Fruit fly (Drosophila melanogaster) whole organism, embryonic: Measurements from ENCODE around the gene CG11768.

Source experiments
- BEAF-32 ChIP-seq: fragments of 200-800 bp; sonication (Bioruptor generic); optimal IDR thresholded peaks from 3 replicates; lab custom pipeline; 2017; ENCODE audit warnings: missing biosample characterization, missing genetic modification characterization, mild to moderate bottlenecking, moderate library complexity, missing genetic modification reagents
- CG10565 ChIP-seq: fragments of 200-800 bp; sonication (Bioruptor generic); optimal IDR thresholded peaks from 3 replicates; lab custom pipeline; 2016; ENCODE audit warnings: missing biosample characterization, mild to moderate bottlenecking, missing genetic modification characterization
- CG10654 ChIP-seq: fragments of 200-800 bp; sonication (Bioruptor generic); optimal IDR thresholded peaks from 2 replicates; lab custom pipeline; 2016; ENCODE audit warnings: missing biosample characterization, missing genetic modification characterization
- CG10979 ChIP-seq: fragments of 200-800 bp; sonication (Bioruptor generic); optimal IDR thresholded peaks from 2 replicates; lab custom pipeline; 2018; ENCODE audit warnings: missing biosample characterization, mild to moderate bottlenecking, missing genetic modification characterization, moderate library complexity
- CG11456 ChIP-seq: fragments of 200-800 bp; sonication (Bioruptor generic); IDR thresholded peaks from 3 replicates; pipeline ENCODE4 v1.3.6; 2022; ENCODE audit warnings: missing biosample characterization, missing genetic modification characterization
- CG11504 ChIP-seq: fragments of 200-800 bp; sonication (Bioruptor generic); optimal IDR thresholded peaks from 3 replicates; lab custom pipeline; 2019; ENCODE audit warnings: missing biosample characterization, mild to moderate bottlenecking, missing genetic modification characterization, moderate library complexity
- CG13894 ChIP-seq: fragments of 200-800 bp; sonication (Bioruptor generic); optimal IDR thresholded peaks from 3 replicates; lab custom pipeline; 2018; ENCODE audit warnings: missing biosample characterization, mild to moderate bottlenecking, missing genetic modification characterization, moderate library complexity
- CG14965 ChIP-seq: fragments of 200-800 bp; sonication (Bioruptor generic); optimal IDR thresholded peaks from 2 replicates; lab custom pipeline; 2016; ENCODE audit warnings: missing biosample characterization, missing genetic modification characterization, borderline replicate concordance
- CG15269 ChIP-seq: fragments of 200-800 bp; sonication (Bioruptor generic); optimal IDR thresholded peaks from 2 replicates; lab custom pipeline; 2018; ENCODE audit warnings: missing biosample characterization, mild to moderate bottlenecking, missing genetic modification characterization, moderate library complexity
- CG15514 ChIP-seq: fragments of 200-800 bp; sonication (Bioruptor generic); optimal IDR thresholded peaks from 3 replicates; lab custom pipeline; 2017; ENCODE audit warnings: missing biosample characterization, missing genetic modification characterization, mild to moderate bottlenecking, moderate library complexity, missing genetic modification reagents
- CG17359 ChIP-seq: fragments of 200-800 bp; sonication (Bioruptor generic); optimal IDR thresholded peaks from 3 replicates; lab custom pipeline; 2018; ENCODE audit warnings: missing biosample characterization, mild to moderate bottlenecking, missing genetic modification characterization, moderate library complexity
- CG18476 ChIP-seq: fragments of 200-800 bp; sonication (Bioruptor generic); optimal IDR thresholded peaks from 2 replicates; lab custom pipeline; 2016; ENCODE audit warnings: missing biosample characterization, mild to moderate bottlenecking, missing genetic modification characterization
- CG18619 ChIP-seq: fragments of 200-800 bp; sonication (Bioruptor generic); optimal IDR thresholded peaks from 3 replicates; lab custom pipeline; 2017; ENCODE audit warnings: missing biosample characterization, mild to moderate bottlenecking, missing genetic modification characterization
- CG30431 ChIP-seq: fragments of 200-800 bp; sonication (Bioruptor generic); optimal IDR thresholded peaks from 2 replicates; lab custom pipeline; 2017; ENCODE audit warnings: missing biosample characterization, missing genetic modification characterization
- CG31365 ChIP-seq: fragments of 200-800 bp; sonication (Bioruptor generic); optimal IDR thresholded peaks from 2 replicates; lab custom pipeline; 2018; ENCODE audit warnings: missing biosample characterization, mild to moderate bottlenecking, missing genetic modification characterization
- CG33213 ChIP-seq: fragments of 200-800 bp; sonication (Bioruptor generic); optimal IDR thresholded peaks from 3 replicates; lab custom pipeline; 2016; ENCODE audit warnings: missing biosample characterization, missing genetic modification characterization
- CG3407 ChIP-seq: fragments of 200-800 bp; sonication (Bioruptor generic); optimal IDR thresholded peaks from 2 replicates; lab custom pipeline; 2018; ENCODE audit warnings: missing biosample characterization, mild to moderate bottlenecking, missing genetic modification characterization
- CG43689 ChIP-seq: fragments of 200-800 bp; sonication (Bioruptor generic); IDR thresholded peaks from 2 replicates; pipeline ENCODE4 v1.3.6; 2022; ENCODE audit warnings: missing biosample characterization, missing genetic modification characterization
- CG7372 ChIP-seq: fragments of 200-800 bp; sonication (Bioruptor generic); IDR thresholded peaks from 2 replicates; pipeline ENCODE4 v1.3.6; 2022; ENCODE audit warnings: missing biosample characterization, missing genetic modification characterization
- CG7745 ChIP-seq: fragments of 200-800 bp; sonication (Bioruptor generic); optimal IDR thresholded peaks from 2 replicates; lab custom pipeline; 2018; ENCODE audit warnings: missing biosample characterization, mild to moderate bottlenecking, missing genetic modification characterization, moderate library complexity
- CG7839 ChIP-seq: fragments of 200-800 bp; sonication (Bioruptor generic); optimal IDR thresholded peaks from 3 replicates; lab custom pipeline; 2018; ENCODE audit warnings: missing biosample characterization, mild to moderate bottlenecking, missing genetic modification characterization, moderate library complexity
- CG8290 ChIP-seq, 3 experiments: fragments of 200-800 bp; sonication (Bioruptor generic); optimal IDR thresholded peaks; 2 replicates each; lab custom pipeline; 2016 to 2019; ENCODE audit warnings: missing biosample characterization in 3 of 3, missing genetic modification characterization in 3 of 3, mild to moderate bottlenecking in 2 of 3, moderate library complexity in 1 of 3
- CG8765 ChIP-seq: fragments of 200-800 bp; sonication (Bioruptor generic); IDR thresholded peaks from 2 replicates; pipeline ENCODE4 v1.3.6; 2022; ENCODE audit warnings: missing biosample characterization, missing genetic modification characterization
- CG8944 ChIP-seq: fragments of 200-800 bp; sonication (Bioruptor generic); optimal IDR thresholded peaks from 3 replicates; lab custom pipeline; 2016; ENCODE audit warnings: missing biosample characterization, missing genetic modification characterization
- CHES-1-like ChIP-seq: fragments of 200-800 bp; sonication (Bioruptor generic); optimal IDR thresholded peaks from 2 replicates; lab custom pipeline; 2016; ENCODE audit warnings: missing biosample characterization, missing genetic modification characterization
- Dip2 ChIP-seq: fragments of 200-800 bp; sonication (Bioruptor generic); IDR thresholded peaks from 2 replicates; pipeline ENCODE4 v1.3.6; 2022; ENCODE audit warnings: missing biosample characterization, missing genetic modification characterization
- Ets65A ChIP-seq: fragments of 200-800 bp; sonication (Bioruptor generic); peaks from one replicate; lab custom pipeline; 2016; ENCODE audit warnings: missing biosample characterization, missing genetic modification characterization
- Fer3 ChIP-seq: fragments of 200-800 bp; sonication (Bioruptor generic); optimal IDR thresholded peaks from 2 replicates; lab custom pipeline; 2018; ENCODE audit warnings: missing biosample characterization, mild to moderate bottlenecking, missing genetic modification characterization, moderate library complexity
- Gug ChIP-seq: fragments of 200-800 bp; sonication (Bioruptor generic); IDR thresholded peaks from 4 replicates; pipeline ENCODE4 v1.3.6; 2022; ENCODE audit warnings: missing biosample characterization, missing genetic modification characterization
- Lim3 ChIP-seq: fragments of 200-800 bp; sonication (Bioruptor generic); IDR thresholded peaks from 2 replicates; pipeline ENCODE4 v1.3.6; 2022; ENCODE audit warnings: missing biosample characterization, missing genetic modification characterization
- PHDP ChIP-seq: fragments of 200-800 bp; sonication (Bioruptor generic); optimal IDR thresholded peaks from 3 replicates; lab custom pipeline; 2018; ENCODE audit warnings: missing biosample characterization, mild to moderate bottlenecking, missing genetic modification characterization, moderate library complexity
- Sox102F ChIP-seq: fragments of 200-800 bp; sonication (Bioruptor generic); optimal IDR thresholded peaks from 2 replicates; lab custom pipeline; 2018; ENCODE audit warnings: missing biosample characterization, mild to moderate bottlenecking, missing genetic modification characterization, moderate library complexity
- Ssrp ChIP-seq: fragments of 200-800 bp; sonication (Bioruptor generic); optimal IDR thresholded peaks from 2 replicates; lab custom pipeline; 2018; ENCODE audit warnings: missing biosample characterization, mild to moderate bottlenecking, missing genetic modification characterization, moderate library complexity
- YL-1 ChIP-seq: fragments of 200-800 bp; sonication (Bioruptor generic); optimal IDR thresholded peaks from 3 replicates; lab custom pipeline; 2017; ENCODE audit warnings: missing biosample characterization, mild to moderate bottlenecking, missing genetic modification characterization
- amos ChIP-seq: fragments of 200-800 bp; sonication (Bioruptor generic); IDR thresholded peaks from 2 replicates; pipeline ENCODE4 v1.3.6; 2022; ENCODE audit warnings: missing biosample characterization, missing genetic modification characterization; ENCODE audit not compliant: partially characterized antibody
- ase ChIP-seq: fragments of 200-800 bp; sonication (Bioruptor generic); IDR thresholded peaks from 3 replicates; pipeline ENCODE4 v1.3.6; 2022; ENCODE audit warnings: missing biosample characterization, missing genetic modification characterization
- chn ChIP-seq: fragments of 200-800 bp; sonication (Bioruptor generic); optimal IDR thresholded peaks from 2 replicates; lab custom pipeline; 2016; ENCODE audit warnings: missing biosample characterization, missing genetic modification characterization
- ems ChIP-seq: fragments of 200-800 bp; sonication (Bioruptor generic); optimal IDR thresholded peaks from 3 replicates; lab custom pipeline; 2016; ENCODE audit warnings: missing biosample characterization, missing genetic modification characterization
- mld ChIP-seq: fragments of 200-800 bp; sonication (Bioruptor generic); IDR thresholded peaks from 3 replicates; pipeline ENCODE4 v1.3.6; 2022; ENCODE audit warnings: missing biosample characterization, missing genetic modification characterization; ENCODE audit not compliant: partially characterized antibody
- org-1 ChIP-seq: fragments of 200-800 bp; sonication (Bioruptor generic); optimal IDR thresholded peaks from 2 replicates; lab custom pipeline; 2017; ENCODE audit warnings: missing biosample characterization, missing genetic modification characterization
- pita ChIP-seq: fragments of 200-800 bp; sonication (Bioruptor generic); optimal IDR thresholded peaks from 2 replicates; lab custom pipeline; 2017; ENCODE audit warnings: missing biosample characterization, mild to moderate bottlenecking, missing genetic modification characterization
- sens-2 ChIP-seq: fragments of 200-800 bp; sonication (Bioruptor generic); IDR thresholded peaks from 2 replicates; pipeline ENCODE4 v1.3.6; 2022; ENCODE audit warnings: missing biosample characterization, missing genetic modification characterization
- so ChIP-seq: fragments of 200-800 bp; sonication (Bioruptor generic); IDR thresholded peaks from 3 replicates; pipeline ENCODE4 v1.3.6; 2022; ENCODE audit warnings: missing biosample characterization, missing genetic modification characterization
- sob ChIP-seq: fragments of 200-800 bp; sonication (Bioruptor generic); IDR thresholded peaks from 2 replicates; pipeline ENCODE4 v1.3.6; 2022; ENCODE audit warnings: missing biosample characterization, missing genetic modification characterization
- stwl ChIP-seq: fragments of 200-800 bp; sonication (Bioruptor generic); optimal IDR thresholded peaks from 3 replicates; lab custom pipeline; 2018; ENCODE audit warnings: missing biosample characterization, mild to moderate bottlenecking, missing genetic modification characterization, moderate library complexity
- sug ChIP-seq: fragments of 200-800 bp; optimal IDR thresholded peaks from 2 replicates; lab custom pipeline; 2019; ENCODE audit warnings: missing biosample characterization, mild to moderate bottlenecking, missing genetic modification characterization, moderate library complexity
- tx ChIP-seq: fragments of 200-800 bp; sonication (Bioruptor generic); optimal IDR thresholded peaks from 2 replicates; lab custom pipeline; 2016; ENCODE audit warnings: missing biosample characterization, missing genetic modification characterization
- zen ChIP-seq: fragments of 200-800 bp; sonication (Bioruptor generic); optimal IDR thresholded peaks from 3 replicates; lab custom pipeline; 2018; ENCODE audit warnings: missing biosample characterization, mild to moderate bottlenecking, missing genetic modification characterization, moderate library complexity
- zen2 ChIP-seq: fragments of 200-800 bp; sonication (Bioruptor generic); IDR thresholded peaks from 3 replicates; pipeline ENCODE4 v1.3.6; 2022; ENCODE audit warnings: missing biosample characterization, missing genetic modification characterization; ENCODE audit not compliant: partially characterized antibody

CG11768 gene

dm6 chr3R:8788722-8789400, 20.9 kb upstream of the CG11768 start (continued):
- no peak for TF ChIP-seq CG15514
- no peak for TF ChIP-seq BEAF-32 (GFP tag; lab: Kevin White, UChicago)
- TF ChIP-seq chn (GFP tag; lab: Kevin White, UChicago): no peak
- no peak for TF ChIP-seq YL-1 (GFP tag; lab: Kevin White, UChicago)
- TF ChIP-seq Fer3: no peak
- TF ChIP-seq sens-2 (GFP tag; lab: Robert Waterston, UW): no peak
- TF ChIP-seq CG18619 (GFP tag; lab: Kevin White, UChicago): no peak
- peak; percentile 73; the same call in 2 of the 3 replicates for TF ChIP-seq ase (GFP tag; lab: Robert Waterston, UW)
- no peak for TF ChIP-seq CG30431 (GFP tag; lab: Kevin White, UChicago)
- no peak for TF ChIP-seq PHDP (tag; lab: Kevin White, UChicago)
- peak; percentile 81 for TF ChIP-seq so
- no peak for TF ChIP-seq CG8290 (GFP tag; optimal IDR thresholded peaks at IDR 0.05; lab: Kevin White, UChicago)
- no peak for TF ChIP-seq CG8290 (tag; optimal IDR thresholded peaks at IDR 0.05; lab: Kevin White, UChicago)
- no peak for TF ChIP-seq CG13894 (tag; lab: Kevin White, UChicago)
- peak; percentile 11 for TF ChIP-seq CG3407 (GFP tag; lab: Kevin White, UChicago)
- TF ChIP-seq CG17359 (tag; lab: Kevin White, UChicago): peak; percentile 70
- TF ChIP-seq sug (tag; lab: Kevin White, UChicago): no peak
- TF ChIP-seq CG10979: peak; percentile 53
- peak; percentile 51 for TF ChIP-seq Ssrp (tag; lab: Kevin White, UChicago)
- no peak for TF ChIP-seq org-1 (GFP tag; lab: Kevin White, UChicago)
- no peak for TF ChIP-seq CG10565 (GFP tag; lab: Kevin White, UChicago)
- no peak for TF ChIP-seq CG14965 (GFP tag; lab: Kevin White, UChicago)
- no peak for TF ChIP-seq CG8944 (GFP tag; lab: Kevin White, UChicago)
- TF ChIP-seq mld (GFP tag; lab: Robert Waterston, UW): no peak
- peak; percentile 77 for TF ChIP-seq CG11504 (tag; lab: Kevin White, UChicago)
- TF ChIP-seq zen (tag; lab: Kevin White, UChicago): no peak
- TF ChIP-seq tx (GFP tag; lab: Kevin White, UChicago): no peak
- no peak for TF ChIP-seq Lim3 (GFP tag; lab: Robert Waterston, UW)
- no peak for TF ChIP-seq CG31365 (tag; lab: Kevin White, UChicago)
- no peak for TF ChIP-seq CG11456 (GFP tag; lab: Robert Waterston, UW)
- TF ChIP-seq CG15269 (tag; lab: Kevin White, UChicago): peak; percentile 52
- TF ChIP-seq Ets65A: no peak
- TF ChIP-seq CG18476 (GFP tag; lab: Kevin White, UChicago): no peak
- no peak for TF ChIP-seq zen2 (GFP tag; lab: Robert Waterston, UW)
- peak; percentile 29 for TF ChIP-seq CG10654 (GFP tag; lab: Kevin White, UChicago)
- peak; percentile 67 for TF ChIP-seq Sox102F (GFP tag; lab: Kevin White, UChicago)
- TF ChIP-seq CG7745 (tag; lab: Kevin White, UChicago): no peak
- TF ChIP-seq CG7372 (GFP tag; lab: Robert Waterston, UW): no peak
- TF ChIP-seq CG8765 (GFP tag; lab: Robert Waterston, UW): no peak
- TF ChIP-seq CHES-1-like: no peak
- no peak for TF ChIP-seq Dip2 (GFP tag; lab: Robert Waterston, UW)
- TF ChIP-seq Gug (GFP tag; lab: Robert Waterston, UW): peak; percentile 71
- TF ChIP-seq ems: no peak
- no peak for TF ChIP-seq stwl (tag; lab: Kevin White, UChicago)
- TF ChIP-seq amos (GFP tag; lab: Robert Waterston, UW): no peak
- no peak for TF ChIP-seq pita
- TF ChIP-seq CG7839 (tag; lab: Kevin White, UChicago): peak; percentile 63
- TF ChIP-seq CG33213 (GFP tag; lab: Kevin White, UChicago): no peak
- TF ChIP-seq sob (GFP tag; lab: Robert Waterston, UW): peak; percentile 34; the same call in 1 of the 2 replicates
- peak; percentile 56 for TF ChIP-seq CG43689
